Worm (Caenorhabditis elegans) whole organism, late embryonic: ENCODE measurements around the gene C16C8.17.

Experiments used
- C08G9.2 ChIP-seq: sonication (generic microtip); optimal IDR thresholded peaks from 2 replicates; lab custom pipeline; 2016; ENCODE audit warnings: mild to moderate bottlenecking, missing genetic modification characterization, moderate library complexity, missing compliant biosample characterization
- ceh-34 ChIP-seq: sonication (generic microtip); optimal IDR thresholded peaks from 2 replicates; lab custom pipeline; 2016; ENCODE audit warnings: mild to moderate bottlenecking, missing genetic modification characterization, missing compliant biosample characterization
- ceh-6 ChIP-seq: fragments of 200-800 bp; sonication (Bioruptor generic); optimal IDR thresholded peaks from 2 replicates; lab custom pipeline; 2018; ENCODE audit warnings: mild to moderate bottlenecking, missing genetic modification characterization, missing compliant biosample characterization
- dve-1 ChIP-seq: sonication (generic microtip); optimal IDR thresholded peaks from 2 replicates; lab custom pipeline; 2017; ENCODE audit warnings: antibody characterized with exemption, mild to moderate bottlenecking, missing genetic modification characterization, missing compliant biosample characterization
- ets-4 ChIP-seq: sonication (generic microtip); optimal IDR thresholded peaks from 2 replicates; lab custom pipeline; 2016; ENCODE audit warnings: missing genetic modification characterization, missing compliant biosample characterization
- fkh-10 ChIP-seq: fragments of 150-350 bp; optimal IDR thresholded peaks from 2 replicates; lab custom pipeline; 2014; ENCODE audit warnings: missing biosample characterization, missing genetic modification reagents, missing genetic modification characterization
- gmeb-2 ChIP-seq: sonication (generic microtip); optimal IDR thresholded peaks from 2 replicates; lab custom pipeline; 2016; ENCODE audit warnings: missing genetic modification characterization, inconsistent platforms, missing compliant biosample characterization
- lin-11 ChIP-seq: fragments of 200-800 bp; sonication (Bioruptor generic); optimal IDR thresholded peaks from 2 replicates; lab custom pipeline; 2018; ENCODE audit warnings: mild to moderate bottlenecking, missing genetic modification characterization, missing compliant biosample characterization
- npax-4 ChIP-seq: sonication (generic microtip); optimal IDR thresholded peaks from 2 replicates; lab custom pipeline; 2016; ENCODE audit warnings: missing genetic modification characterization, missing compliant biosample characterization
- pag-3 ChIP-seq: sonication (generic microtip); optimal IDR thresholded peaks from 2 replicates; lab custom pipeline; 2016; ENCODE audit warnings: missing compliant biosample characterization, missing genetic modification characterization, borderline replicate concordance
- pha-4 ChIP-seq: fragments of 150-350 bp; optimal IDR thresholded peaks from 2 replicates; lab custom pipeline; 2018; ENCODE audit warnings: missing biosample characterization, missing genetic modification reagents, missing genetic modification characterization
- tbx-2 ChIP-seq: sonication (generic microtip); optimal IDR thresholded peaks from 2 replicates; lab custom pipeline; 2016; ENCODE audit warnings: missing genetic modification characterization, missing compliant biosample characterization

ce11 chrII:3470549-3470948 is 29.9 kb downstream of the C16C8.17 start, which contains the start of gene Y49F6B.20:
- no peak for TF ChIP-seq pha-4 (tag; lab: Kevin White, UChicago)
- TF ChIP-seq dve-1: no peak
- no peak for TF ChIP-seq ets-4 (tag; lab: Kevin White, UChicago)
- TF ChIP-seq fkh-10 (GFP tag; lab: Kevin White, UChicago): no peak
- TF ChIP-seq pag-3: no peak
- no peak for TF ChIP-seq C08G9.2
- no peak for TF ChIP-seq tbx-2
- no peak for TF ChIP-seq ceh-6 (GFP tag; lab: Kevin White, UChicago)
- no peak for TF ChIP-seq gmeb-2 (tag; lab: Kevin White, UChicago)
- TF ChIP-seq ceh-34: no peak
- no peak for TF ChIP-seq lin-11 (tag; lab: Kevin White, UChicago)
- no peak for TF ChIP-seq npax-4 (tag; lab: Kevin White, UChicago)
